Worm (Caenorhabditis elegans) whole organism, early embryonic: ENCODE results near the gene fbxc-14.
"Not testable (repeated sequence)": the region's sequence is repeated elsewhere in the genome, so short reads cannot be mapped to it uniquely, and the experiment has no call there.

Experiments used
- B0310.2 ChIP-seq: sonication (generic microtip); optimal IDR thresholded peaks from 2 replicates; lab custom pipeline; 2016; ENCODE audit warnings: mild to moderate bottlenecking, missing genetic modification characterization, missing compliant biosample characterization
- aly-1 ChIP-seq: sonication (generic microtip); optimal IDR thresholded peaks from 2 replicates; lab custom pipeline; 2016; ENCODE audit warnings: missing genetic modification characterization, missing compliant biosample characterization
- ama-1 ChIP-seq: fragments of 150-350 bp; optimal IDR thresholded peaks from 2 replicates; lab custom pipeline; 2014
- ceh-13 ChIP-seq: fragments of 200-800 bp; sonication (Bioruptor generic); optimal IDR thresholded peaks from 2 replicates; lab custom pipeline; 2018; ENCODE audit warnings: mild to moderate bottlenecking, missing genetic modification characterization, missing compliant biosample characterization
- ets-7 ChIP-seq: sonication (generic microtip); optimal IDR thresholded peaks from 2 replicates; lab custom pipeline; 2016; ENCODE audit warnings: missing genotype, missing genetic modification characterization, missing compliant biosample characterization
- flt-1 ChIP-seq: fragments of 200-800 bp; sonication (Bioruptor generic); IDR thresholded peaks from 2 replicates; pipeline ENCODE4 v1.3.6; 2022; ENCODE audit warnings: missing genetic modification characterization, missing compliant biosample characterization
- hmbx-1 ChIP-seq: sonication (generic microtip); optimal IDR thresholded peaks from 2 replicates; lab custom pipeline; 2016; ENCODE audit warnings: mild to moderate bottlenecking, missing genetic modification characterization, missing compliant biosample characterization
- hmg-4 ChIP-seq: fragments of 200-800 bp; sonication (Bioruptor generic); optimal IDR thresholded peaks from 2 replicates; lab custom pipeline; 2018; ENCODE audit warnings: mild to moderate bottlenecking, missing genetic modification characterization, missing compliant biosample characterization
- hnd-1 ChIP-seq: sonication (generic microtip); optimal IDR thresholded peaks from 2 replicates; lab custom pipeline; 2016; ENCODE audit warnings: missing genetic modification characterization, missing compliant biosample characterization
- scrt-1 ChIP-seq: fragments of 200-800 bp; sonication (Bioruptor generic); IDR thresholded peaks from 2 replicates; pipeline ENCODE4 v1.3.6; 2022; ENCODE audit warnings: missing genetic modification characterization, missing compliant biosample characterization
- sea-1 ChIP-seq: fragments of 200-800 bp; sonication (Bioruptor generic); conservative IDR thresholded peaks from 2 replicates; pipeline ENCODE4 v1.3.6; 2022; ENCODE audit warnings: missing genetic modification characterization, missing compliant biosample characterization
- tbx-37 ChIP-seq: fragments of 200-800 bp; sonication (Bioruptor generic); conservative IDR thresholded peaks from 2 replicates; pipeline ENCODE4 v1.3.6; 2022; ENCODE audit warnings: missing genetic modification reagents, missing genetic modification characterization, missing compliant biosample characterization
- tra-4 ChIP-seq: sonication (generic microtip); optimal IDR thresholded peaks from 2 replicates; lab custom pipeline; 2017; ENCODE audit warnings: missing genetic modification characterization, missing compliant biosample characterization

DNA sequence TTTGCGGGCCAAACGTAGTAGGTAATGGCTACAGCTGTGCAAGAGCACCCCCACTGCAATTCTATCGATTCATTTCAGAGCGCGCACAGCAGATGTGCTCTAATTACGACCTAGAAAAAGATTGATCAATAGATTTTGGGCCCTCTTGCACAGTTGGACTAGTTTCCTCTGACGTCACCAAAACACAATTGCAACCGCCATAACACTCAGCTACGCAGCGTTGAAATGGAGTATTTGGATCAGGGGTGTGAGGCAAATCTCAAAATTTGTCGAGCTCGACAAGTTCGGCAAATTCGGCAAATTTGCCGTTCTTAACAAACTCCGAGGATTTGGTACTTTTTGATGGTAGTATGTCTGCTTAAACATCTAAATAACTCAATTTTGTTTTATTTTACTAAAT is 7.1 kb upstream of the fbxc-14 start, which contains the start of gene fbxc-18:
- TF ChIP-seq B0310.2; tra-4 (tag; lab: Kevin White, UChicago); hnd-1 (tag; lab: Kevin White, UChicago); ama-1 (lab: Kevin White, UChicago); hmbx-1; ceh-13 (GFP tag; lab: Kevin White, UChicago); hmg-4 (GFP tag; lab: Kevin White, UChicago); flt-1; sea-1 (GFP tag; lab: Robert Waterston, UW); tbx-37 (GFP tag; lab: Robert Waterston, UW); scrt-1 (GFP tag; lab: Robert Waterston, UW); aly-1 (tag; lab: Kevin White, UChicago); ets-7 (tag; lab: Kevin White, UChicago): not testable (repeated sequence)
